Worm (Caenorhabditis elegans): ENCODE results near the gene C30G7.5.

DNA sequence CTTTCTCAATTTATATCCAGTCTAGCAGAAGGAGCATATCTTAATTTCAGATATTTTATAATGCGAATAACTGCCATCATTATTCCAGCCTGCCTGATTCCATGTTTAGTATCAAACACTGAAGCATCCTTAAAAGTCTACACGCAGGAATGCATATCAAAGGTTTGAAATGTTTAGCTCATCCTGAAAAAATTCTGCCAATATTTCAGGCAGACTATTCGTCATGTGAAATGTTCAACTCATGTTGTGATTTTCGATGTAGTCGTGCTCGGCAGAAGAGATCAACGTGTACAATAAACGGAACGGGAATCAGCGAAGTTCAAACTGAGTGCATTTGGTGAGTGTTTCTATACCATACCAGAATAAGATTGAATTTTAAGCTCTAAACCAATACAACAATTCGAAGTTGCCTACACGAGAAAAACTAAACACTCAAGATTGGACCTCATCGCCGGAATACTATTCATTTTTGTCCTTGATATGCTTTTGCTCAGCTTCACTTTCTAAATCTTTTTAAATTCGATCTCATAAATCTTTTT is 45.0 kb upstream of the C30G7.5 start, which contains the start of gene T01C3.11:
- no peak for TF ChIP-seq che-1 (tag; optimal IDR thresholded peaks at IDR 0.05)
- no peak for TF ChIP-seq unc-42 (tag; optimal IDR thresholded peaks at IDR 0.05)
- no peak for TF ChIP-seq pros-1 (tag; optimal IDR thresholded peaks at IDR 0.05)
- no peak for TF ChIP-seq hlh-13 (GFP tag; optimal IDR thresholded peaks at IDR 0.05)
- no peak for TF ChIP-seq ceh-48 (tag; optimal IDR thresholded peaks at IDR 0.05)
- no peak for TF ChIP-seq hlh-6 (tag; optimal IDR thresholded peaks at IDR 0.05)
- no peak for TF ChIP-seq ttx-3 (tag; optimal IDR thresholded peaks at IDR 0.05)
- no peak for TF ChIP-seq tbx-2 (tag; optimal IDR thresholded peaks at IDR 0.05)
- TF ChIP-seq ama-1 (optimal IDR thresholded peaks at IDR 0.05), result no peak
- TF ChIP-seq fax-1 (tag; optimal IDR thresholded peaks at IDR 0.05), result no peak
- no peak for TF ChIP-seq hlh-30 (tag; optimal IDR thresholded peaks at IDR 0.05; ENCODE audit: insufficient read depth)
- no peak for TF ChIP-seq K02D7.2 (tag; optimal IDR thresholded peaks at IDR 0.05)
- TF ChIP-seq dmd-4 (tag; optimal IDR thresholded peaks at IDR 0.05; ENCODE audit: borderline replicate concordance), result no peak
